Fruit fly (Drosophila melanogaster) whole organism, wandering third instar larva: Measurements from ENCODE around the gene Nepl13.

ENCODE experiments used
- CG9705 ChIP-seq: fragments of 200-800 bp; sonication (Bioruptor generic); optimal IDR thresholded peaks from 2 replicates; lab custom pipeline; 2018; ENCODE audit warnings: missing biosample characterization, mild to moderate bottlenecking, missing genetic modification characterization
- GATAd ChIP-seq: sonication (Bioruptor generic); optimal IDR thresholded peaks from 2 replicates; lab custom pipeline; 2016; ENCODE audit warnings: missing biosample characterization, missing genetic modification characterization
- OdsH ChIP-seq: fragments of 200-800 bp; sonication (Bioruptor generic); optimal IDR thresholded peaks from 2 replicates; lab custom pipeline; 2016; ENCODE audit warnings: missing biosample characterization, mild to moderate bottlenecking, missing genetic modification characterization
- dl ChIP-seq, 2 experiments: fragments of 175-275, 200-275 bp in 1 of 2; fragments of 200-275 bp in 1 of 2; sonication (Bioruptor generic); optimal IDR thresholded peaks; lab custom pipeline; 2018; ENCODE audit warnings: mild to moderate bottlenecking in 2 of 2, missing biosample characterization in 2 of 2, missing genetic modification characterization in 2 of 2, moderate library complexity in 2 of 2; ENCODE audit not compliant: partially characterized antibody in 2 of 2, insufficient read depth in 1 of 2
- pan ChIP-seq: fragments of >200 bp; optimal IDR thresholded peaks from 2 replicates; lab custom pipeline; 2017
- psq ChIP-seq: fragments of 200-800 bp; sonication (Bioruptor generic); optimal IDR thresholded peaks from 3 replicates; lab custom pipeline; 2017; ENCODE audit warnings: missing biosample characterization, mild to moderate bottlenecking, missing genetic modification characterization, moderate library complexity
- sv ChIP-seq: fragments of 200-800 bp; sonication (Bioruptor generic); optimal IDR thresholded peaks from 3 replicates; lab custom pipeline; 2016; ENCODE audit warnings: missing biosample characterization, missing genetic modification characterization
- usp ChIP-seq: fragments of >200 bp; optimal IDR thresholded peaks from 2 replicates; lab custom pipeline; 2017; ENCODE audit warnings: missing biosample characterization, missing genetic modification characterization

dm6 chr3R:22753600-22753894, 7.3 kb downstream of the Nepl13 start:
- no peak for TF ChIP-seq CG9705 (GFP tag; lab: Kevin White, UChicago)
- TF ChIP-seq psq (GFP tag; lab: Kevin White, UChicago): no peak
- TF ChIP-seq usp (GFP tag; lab: Kevin White, UChicago): no peak
- TF ChIP-seq dl (GFP tag; optimal IDR thresholded peaks at IDR 0.05; lab: Kevin White, UChicago; ENCODE audit: insufficient read depth in 1 of 2, partially characterized antibody in 2 of 2): no peak
- no peak for TF ChIP-seq sv
- TF ChIP-seq GATAd (GFP tag; lab: Kevin White, UChicago): no peak
- no peak for TF ChIP-seq OdsH (GFP tag; lab: Kevin White, UChicago)
- no peak for TF ChIP-seq pan (lab: Kevin White, UChicago)
